Worm (Caenorhabditis elegans) whole organism, midembryonic: ENCODE results near the gene T19D12.6.

Experiments
- cog-1 ChIP-seq: sonication (generic microtip); optimal IDR thresholded peaks from 2 replicates; lab custom pipeline; 2016; ENCODE audit warnings: missing genetic modification characterization, missing compliant biosample characterization
- flt-1 ChIP-seq: fragments of 200-800 bp; sonication (Bioruptor generic); IDR thresholded peaks from 2 replicates; pipeline ENCODE4 v1.3.6; 2022; ENCODE audit warnings: missing genetic modification characterization, missing compliant biosample characterization
- tab-1 ChIP-seq: fragments of 200-800 bp; sonication (Bioruptor generic); IDR thresholded peaks from 2 replicates; pipeline ENCODE4 v1.3.6; 2022; ENCODE audit warnings: missing genetic modification characterization, missing compliant biosample characterization
- ztf-23 ChIP-seq: fragments of 200-800 bp; sonication (Bioruptor generic); IDR thresholded peaks from 2 replicates; pipeline ENCODE4 v1.3.6; 2022; ENCODE audit warnings: missing genetic modification reagents, missing genetic modification characterization, missing compliant biosample characterization
- ztf-29 ChIP-seq: fragments of 200-800 bp; sonication (Bioruptor generic); IDR thresholded peaks from 2 replicates; pipeline ENCODE4 v1.3.6; 2022; ENCODE audit warnings: missing genetic modification reagents, missing genetic modification characterization, missing compliant biosample characterization

- TF ChIP-seq ztf-29 (GFP tag; lab: Robert Waterston, UW) (no peak), cog-1 (tag; lab: Kevin White, UChicago) (no peak), ztf-23 (GFP tag; lab: Robert Waterston, UW) (no peak), flt-1 (GFP tag; lab: Robert Waterston, UW) (no peak), tab-1 (GFP tag; lab: Robert Waterston, UW) (no peak)
Measured at ce11 chrII:6619007-6619406, 23.9 kb downstream of the T19D12.6 start.
